Fruit fly (Drosophila melanogaster) whole organism, embryonic: ENCODE measurements around the gene CG14947.

Experiments
- Atf3 ChIP-seq: fragments of 200-800 bp; sonication (Bioruptor generic); optimal IDR thresholded peaks from 3 replicates; lab custom pipeline; 2016; ENCODE audit warnings: missing biosample characterization, missing genetic modification characterization
- CG31365 ChIP-seq: fragments of 200-800 bp; sonication (Bioruptor generic); optimal IDR thresholded peaks from 2 replicates; lab custom pipeline; 2018; ENCODE audit warnings: missing biosample characterization, mild to moderate bottlenecking, missing genetic modification characterization
- CG34422 ChIP-seq: fragments of 200-800 bp; sonication (Bioruptor generic); IDR thresholded peaks from 3 replicates; pipeline ENCODE4 v1.3.6; 2022; ENCODE audit warnings: missing biosample characterization, missing genetic modification characterization
- CG9437 ChIP-seq: fragments of 200-800 bp; sonication (Bioruptor generic); optimal IDR thresholded peaks from 2 replicates; lab custom pipeline; 2018; ENCODE audit warnings: missing biosample characterization, mild to moderate bottlenecking, missing genetic modification characterization
- CoRest ChIP-seq: fragments of 200-800 bp; sonication (Bioruptor generic); optimal IDR thresholded peaks from 3 replicates; lab custom pipeline; 2018; ENCODE audit warnings: missing biosample characterization, mild to moderate bottlenecking, missing genetic modification characterization, moderate library complexity
- Deaf1 ChIP-seq: fragments of 200-800 bp; optimal IDR thresholded peaks from 3 replicates; lab custom pipeline; 2019; ENCODE audit warnings: missing biosample characterization, mild to moderate bottlenecking, missing genetic modification characterization, moderate library complexity
- HLH4C ChIP-seq: fragments of 200-800 bp; sonication (Bioruptor generic); IDR thresholded peaks from 3 replicates; pipeline ENCODE4 v1.3.6; 2022; ENCODE audit warnings: missing biosample characterization, missing genetic modification characterization; ENCODE audit not compliant: partially characterized antibody
- bab2 ChIP-seq: fragments of 200-800 bp; sonication (Bioruptor generic); optimal IDR thresholded peaks from 2 replicates; lab custom pipeline; 2016; ENCODE audit warnings: missing biosample characterization, missing genetic modification characterization
- cg ChIP-seq: fragments of 200-800 bp; sonication (Bioruptor generic); optimal IDR thresholded peaks from 3 replicates; lab custom pipeline; 2019; ENCODE audit warnings: missing biosample characterization, mild to moderate bottlenecking, missing genetic modification characterization, moderate library complexity
- cwo ChIP-seq: fragments of 200-800 bp; sonication (Bioruptor generic); optimal IDR thresholded peaks from 3 replicates; lab custom pipeline; 2017; ENCODE audit warnings: missing biosample characterization, missing genetic modification characterization, mild to moderate bottlenecking, moderate library complexity, missing genetic modification reagents

DNA sequence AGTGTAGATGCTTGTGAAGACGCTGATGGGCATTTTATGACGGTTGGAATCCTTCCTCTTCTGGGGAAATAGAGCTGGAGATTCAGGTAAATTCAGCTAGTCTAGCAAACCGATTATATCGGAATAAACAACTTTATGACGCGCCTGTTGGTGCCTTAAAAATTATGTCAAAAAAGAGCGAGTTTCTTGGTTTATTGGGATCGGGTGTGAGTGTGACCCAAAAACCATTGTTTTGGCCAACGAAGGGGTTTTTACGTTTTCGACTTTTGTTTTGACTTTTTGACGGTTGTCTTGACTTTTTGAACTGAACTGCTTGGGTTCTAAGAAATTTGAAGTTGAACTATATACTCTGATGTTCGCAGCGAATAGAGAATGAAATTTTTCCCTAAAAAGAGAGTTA, 16.1 kb downstream of the CG14947 start:
- no peak for TF ChIP-seq CG34422 (GFP tag; lab: Robert Waterston, UW)
- no peak for TF ChIP-seq Atf3 (GFP tag; lab: Kevin White, UChicago)
- no peak for TF ChIP-seq bab2 (GFP tag; lab: Kevin White, UChicago)
- no peak for TF ChIP-seq cwo
- no peak for TF ChIP-seq CG9437 (GFP tag; lab: Kevin White, UChicago)
- TF ChIP-seq cg: no peak
- TF ChIP-seq HLH4C (GFP tag; lab: Robert Waterston, UW): no peak
- no peak for TF ChIP-seq CoRest (tag; lab: Kevin White, UChicago)
- TF ChIP-seq Deaf1 (tag; lab: Kevin White, UChicago): no peak
- TF ChIP-seq CG31365 (tag; lab: Kevin White, UChicago): no peak
